Fruit fly (Drosophila melanogaster) whole organism, embryonic: ENCODE results near the gene CG43137.
A peak's percentile ranks its signal among the peaks of the same experiment; 100 is the strongest.

ENCODE experiments used
- BtbVII ChIP-seq: fragments of 200-800 bp; sonication (Bioruptor generic); optimal IDR thresholded peaks from 3 replicates; lab custom pipeline; 2017; ENCODE audit warnings: missing biosample characterization, mild to moderate bottlenecking, missing genetic modification characterization
- Bteb2 ChIP-seq: fragments of 200-800 bp; sonication (Bioruptor generic); optimal IDR thresholded peaks from 2 replicates; lab custom pipeline; 2016; ENCODE audit warnings: missing biosample characterization, missing genetic modification characterization
- C15 ChIP-seq: fragments of 200-800 bp; sonication (Bioruptor generic); IDR thresholded peaks from 3 replicates; pipeline ENCODE4 v1.3.6; 2022; ENCODE audit warnings: missing biosample characterization, missing genetic modification characterization
- CG10147 ChIP-seq: fragments of 200-800 bp; sonication (Bioruptor generic); optimal IDR thresholded peaks from 2 replicates; lab custom pipeline; 2019; ENCODE audit warnings: missing biosample characterization, mild to moderate bottlenecking, missing genetic modification characterization, moderate library complexity
- CG10274 ChIP-seq: fragments of 200-800 bp; sonication (Bioruptor generic); optimal IDR thresholded peaks from 3 replicates; lab custom pipeline; 2017; ENCODE audit warnings: missing biosample characterization, mild to moderate bottlenecking, missing genetic modification characterization
- CG10565 ChIP-seq: fragments of 200-800 bp; sonication (Bioruptor generic); optimal IDR thresholded peaks from 3 replicates; lab custom pipeline; 2016; ENCODE audit warnings: missing biosample characterization, mild to moderate bottlenecking, missing genetic modification characterization
- CG11695 ChIP-seq: fragments of 200-800 bp; sonication (Bioruptor generic); IDR thresholded peaks from 3 replicates; pipeline ENCODE4 v1.3.6; 2022; ENCODE audit warnings: missing biosample characterization, missing genetic modification characterization
- CG12391 ChIP-seq: fragments of 200-800 bp; sonication (Bioruptor generic); optimal IDR thresholded peaks from 3 replicates; lab custom pipeline; 2018; ENCODE audit warnings: missing biosample characterization, mild to moderate bottlenecking, missing genetic modification characterization, moderate library complexity
- CG12659 ChIP-seq: fragments of 200-800 bp; sonication (Bioruptor generic); optimal IDR thresholded peaks from 3 replicates; lab custom pipeline; 2017; ENCODE audit warnings: mild to moderate bottlenecking, missing biosample characterization, missing genetic modification reagents, missing genetic modification characterization
- CG13624 ChIP-seq: fragments of 200-800 bp; sonication (Bioruptor generic); optimal IDR thresholded peaks from 2 replicates; lab custom pipeline; 2016; ENCODE audit warnings: missing biosample characterization, missing genetic modification characterization
- CG14050 ChIP-seq: fragments of 200-800 bp; sonication (Bioruptor generic); IDR thresholded peaks from 3 replicates; pipeline ENCODE4 v1.3.6; 2022; ENCODE audit warnings: missing biosample characterization, missing genetic modification characterization
- CG15269 ChIP-seq: fragments of 200-800 bp; sonication (Bioruptor generic); optimal IDR thresholded peaks from 2 replicates; lab custom pipeline; 2018; ENCODE audit warnings: missing biosample characterization, mild to moderate bottlenecking, missing genetic modification characterization, moderate library complexity
- CG15479 ChIP-seq: fragments of 200-800 bp; sonication (Bioruptor generic); optimal IDR thresholded peaks from 3 replicates; lab custom pipeline; 2019; ENCODE audit warnings: missing biosample characterization, mild to moderate bottlenecking, missing genetic modification characterization, moderate library complexity
- CG15514 ChIP-seq: fragments of 200-800 bp; sonication (Bioruptor generic); optimal IDR thresholded peaks from 3 replicates; lab custom pipeline; 2017; ENCODE audit warnings: missing biosample characterization, missing genetic modification characterization, mild to moderate bottlenecking, moderate library complexity, missing genetic modification reagents
- CG17186 ChIP-seq: fragments of 200-800 bp; sonication (Bioruptor generic); optimal IDR thresholded peaks from 3 replicates; lab custom pipeline; 2017; ENCODE audit warnings: missing biosample characterization, missing genetic modification reagents, missing genetic modification characterization
- CG18764 ChIP-seq: fragments of 200-800 bp; sonication (Bioruptor generic); optimal IDR thresholded peaks from 3 replicates; lab custom pipeline; 2016; ENCODE audit warnings: missing biosample characterization, missing genetic modification characterization
- CG30020 ChIP-seq: fragments of 200-800 bp; optimal IDR thresholded peaks from 2 replicates; lab custom pipeline; 2019; ENCODE audit warnings: missing biosample characterization, mild to moderate bottlenecking, missing genetic modification characterization, moderate library complexity
- CG31224 ChIP-seq: fragments of 200-800 bp; sonication (Bioruptor generic); IDR thresholded peaks from 2 replicates; pipeline ENCODE4 v1.3.6; 2022; ENCODE audit warnings: missing biosample characterization, missing genetic modification characterization
- CG31441 ChIP-seq: fragments of 200-800 bp; sonication (Bioruptor generic); IDR thresholded peaks from 2 replicates; pipeline ENCODE4 v1.3.6; 2022; ENCODE audit warnings: missing biosample characterization, missing genetic modification characterization
- CG3726 ChIP-seq: fragments of 200-800 bp; sonication (Bioruptor generic); IDR thresholded peaks from 3 replicates; pipeline ENCODE4, ENCODE4 v1.3.6; 2022; ENCODE audit warnings: missing biosample characterization, missing genetic modification characterization
- CG6813 ChIP-seq: fragments of 200-800 bp; sonication (Bioruptor generic); optimal IDR thresholded peaks from 2 replicates; lab custom pipeline; 2017; ENCODE audit warnings: missing biosample characterization, missing genetic modification characterization, mild to moderate bottlenecking, moderate library complexity, missing genetic modification reagents
- CG6854 ChIP-seq: fragments of 200-800 bp; sonication (Bioruptor generic); optimal IDR thresholded peaks from 3 replicates; lab custom pipeline; 2017; ENCODE audit warnings: missing biosample characterization, mild to moderate bottlenecking, missing genetic modification characterization
- CkIIα-i1 ChIP-seq: fragments of 200-800 bp; sonication (Bioruptor generic); IDR thresholded peaks from 2 replicates; pipeline ENCODE4 v1.3.6; 2022; ENCODE audit warnings: missing biosample characterization, missing genetic modification characterization
- Dbx ChIP-seq: fragments of 200-800 bp; sonication (Bioruptor generic); IDR thresholded peaks from 3 replicates; pipeline ENCODE4 v1.3.6; 2022; ENCODE audit warnings: missing biosample characterization, missing genetic modification characterization
- Dip3 ChIP-seq: fragments of 200-800 bp; sonication (Bioruptor generic); optimal IDR thresholded peaks from 3 replicates; lab custom pipeline; 2016; ENCODE audit warnings: missing biosample characterization, missing genetic modification characterization
- E2f2 ChIP-seq: fragments of 200-800 bp; sonication (Bioruptor generic); IDR thresholded peaks from 2 replicates; pipeline ENCODE4 v1.3.6; 2022; ENCODE audit warnings: missing biosample characterization, missing genetic modification characterization
- Ets97D ChIP-seq: fragments of 200-800 bp; sonication (Bioruptor generic); optimal IDR thresholded peaks from 3 replicates; lab custom pipeline; 2016; ENCODE audit warnings: missing biosample characterization, missing genetic modification characterization
- Hmx ChIP-seq: fragments of 200-800 bp; sonication (Bioruptor generic); optimal IDR thresholded peaks from 2 replicates; lab custom pipeline; 2016; ENCODE audit warnings: missing biosample characterization, missing genetic modification characterization
- Mad ChIP-seq: fragments of 200-800 bp; sonication (Bioruptor generic); optimal IDR thresholded peaks from 2 replicates; lab custom pipeline; 2016; ENCODE audit warnings: missing biosample characterization, missing genetic modification characterization
- Myb ChIP-seq: fragments of 200-800 bp; sonication (Bioruptor generic); optimal IDR thresholded peaks from 2 replicates; lab custom pipeline; 2016; ENCODE audit warnings: missing biosample characterization, missing genetic modification characterization
- Optix ChIP-seq: fragments of 200-800 bp; sonication (Bioruptor generic); IDR thresholded peaks from 3 replicates; pipeline ENCODE4 v1.3.6; 2022; ENCODE audit warnings: missing biosample characterization, missing genetic modification characterization
- YL-1 ChIP-seq: fragments of 200-800 bp; sonication (Bioruptor generic); optimal IDR thresholded peaks from 3 replicates; lab custom pipeline; 2017; ENCODE audit warnings: missing biosample characterization, mild to moderate bottlenecking, missing genetic modification characterization
- ap ChIP-seq: fragments of 200-800 bp; sonication (Bioruptor generic); IDR thresholded peaks from 2 replicates; pipeline ENCODE4 v1.3.6; 2022; ENCODE audit warnings: missing biosample characterization, missing genetic modification characterization
- ase ChIP-seq: fragments of 200-800 bp; sonication (Bioruptor generic); IDR thresholded peaks from 3 replicates; pipeline ENCODE4 v1.3.6; 2022; ENCODE audit warnings: missing biosample characterization, missing genetic modification characterization
- bigmax ChIP-seq: fragments of 200-800 bp; sonication (Bioruptor generic); optimal IDR thresholded peaks from 2 replicates; lab custom pipeline; 2018; ENCODE audit warnings: missing biosample characterization, mild to moderate bottlenecking, missing genetic modification characterization
- bowl ChIP-seq: fragments of 200-800 bp; sonication (Bioruptor generic); IDR thresholded peaks from 2 replicates; pipeline ENCODE4 v1.3.6; 2022; ENCODE audit warnings: missing biosample characterization, missing genetic modification characterization
- cad ChIP-seq: fragments of >200 bp; optimal IDR thresholded peaks from 2 replicates; lab custom pipeline; 2017; ENCODE audit warnings: missing biosample characterization, missing genetic modification characterization
- cato ChIP-seq: fragments of 200-800 bp; sonication (Bioruptor generic); optimal IDR thresholded peaks from 2 replicates; lab custom pipeline; 2016; ENCODE audit warnings: missing biosample characterization, missing genetic modification characterization, borderline replicate concordance
- ci ChIP-seq: fragments of 200-800 bp; sonication (Bioruptor generic); IDR thresholded peaks from 3 replicates; pipeline ENCODE4 v1.3.6; 2022; ENCODE audit warnings: missing biosample characterization, missing genetic modification characterization
- esg ChIP-seq: fragments of 200-800 bp; sonication (Bioruptor generic); conservative IDR thresholded peaks from 2 replicates; pipeline ENCODE4 v1.3.6; 2022; ENCODE audit warnings: missing biosample characterization, missing genetic modification characterization
- gsb-n ChIP-seq: fragments of 200-800 bp; sonication (Bioruptor generic); optimal IDR thresholded peaks from 3 replicates; lab custom pipeline; 2018; ENCODE audit warnings: missing biosample characterization, mild to moderate bottlenecking, missing genetic modification characterization
- ham ChIP-seq: fragments of 200-800 bp; sonication (Bioruptor generic); IDR thresholded peaks from 2 replicates; pipeline ENCODE4 v1.3.6; 2022; ENCODE audit warnings: missing biosample characterization, missing genetic modification characterization
- nerfin-1 ChIP-seq: fragments of 200-800 bp; sonication (Bioruptor generic); optimal IDR thresholded peaks from 3 replicates; lab custom pipeline; 2019; ENCODE audit warnings: missing biosample characterization, mild to moderate bottlenecking, missing genetic modification characterization, moderate library complexity
- org-1 ChIP-seq: fragments of 200-800 bp; sonication (Bioruptor generic); optimal IDR thresholded peaks from 2 replicates; lab custom pipeline; 2017; ENCODE audit warnings: missing biosample characterization, missing genetic modification characterization
- pan ChIP-seq, 4 experiments: fragments of >200 bp in 3 of 4; fragments of 200-800 bp in 1 of 4; sonication (Bioruptor generic) in 1 of 4; optimal IDR thresholded peaks in 3 of 4; IDR thresholded peaks in 1 of 4; 2 replicates each; pipeline versions ENCODE4 v1.3.6 to Lab custom; 2017 to 2022; ENCODE audit warnings: missing biosample characterization in 2 of 4, missing genetic modification characterization in 2 of 4, mixed read lengths in 1 of 4
- schlank ChIP-seq: fragments of 200-800 bp; sonication (Bioruptor generic); optimal IDR thresholded peaks from 2 replicates; lab custom pipeline; 2018; ENCODE audit warnings: missing biosample characterization, mild to moderate bottlenecking, missing genetic modification characterization
- sob ChIP-seq: fragments of 200-800 bp; sonication (Bioruptor generic); IDR thresholded peaks from 2 replicates; pipeline ENCODE4 v1.3.6; 2022; ENCODE audit warnings: missing biosample characterization, missing genetic modification characterization
- trem ChIP-seq: fragments of 200-800 bp; optimal IDR thresholded peaks from 3 replicates; lab custom pipeline; 2019; ENCODE audit warnings: missing biosample characterization, mild to moderate bottlenecking, missing genetic modification characterization, moderate library complexity
- tup ChIP-seq: fragments of 200-800 bp; sonication (Bioruptor generic); optimal IDR thresholded peaks from 2 replicates; lab custom pipeline; 2016; ENCODE audit warnings: missing biosample characterization, mild to moderate bottlenecking, missing genetic modification characterization, moderate library complexity
- vnd ChIP-seq: fragments of 200-800 bp; sonication (Bioruptor generic); IDR thresholded peaks from 3 replicates; pipeline ENCODE4 v1.3.6; 2022; ENCODE audit warnings: missing biosample characterization, missing genetic modification characterization; ENCODE audit not compliant: partially characterized antibody
- zf30C ChIP-seq: fragments of 200-800 bp; sonication (Bioruptor generic); optimal IDR thresholded peaks from 3 replicates; lab custom pipeline; 2018; ENCODE audit warnings: missing biosample characterization, mild to moderate bottlenecking, missing genetic modification characterization
- zfh1 ChIP-seq: fragments of 200-800 bp; sonication (Bioruptor generic); IDR thresholded peaks from 3 replicates; pipeline ENCODE4 v1.3.6; 2022; ENCODE audit warnings: missing biosample characterization, missing genetic modification characterization

The CG43137 gene

dm6 chrX:5888933-5889332, 24.0 kb upstream of the CG43137 start (continued):
- TF ChIP-seq Hmx (GFP tag; lab: Kevin White, UChicago) (no peak), ci (GFP tag; lab: Robert Waterston, UW) (peak; percentile 70; the same call in 1 of the 3 replicates), C15 (GFP tag; lab: Robert Waterston, UW) (no peak), ham (GFP tag; lab: Robert Waterston, UW) (no peak), schlank (tag; lab: Kevin White, UChicago) (no peak), Optix (GFP tag; lab: Robert Waterston, UW) (peak; percentile 16; the same call in 1 of the 3 replicates), CG3726 (no peak), bowl (GFP tag; lab: Robert Waterston, UW) (no peak), Bteb2 (GFP tag; lab: Kevin White, UChicago) (no peak), CG11695 (no peak), BtbVII (GFP tag; lab: Kevin White, UChicago) (no peak), CG15479 (GFP tag; lab: Kevin White, UChicago) (no peak), CG10565 (no peak), sob (GFP tag; lab: Robert Waterston, UW) (no peak), org-1 (GFP tag; lab: Kevin White, UChicago) (no peak), Ets97D (GFP tag; lab: Kevin White, UChicago) (no peak), CG31224 (GFP tag; lab: Robert Waterston, UW) (no peak), pan (optimal IDR thresholded peaks at IDR 0.05; lab: Kevin White, UChicago) (no peak), pan (GFP tag; optimal IDR thresholded peaks at IDR 0.05 in 1 of 2, IDR thresholded peaks at IDR 0.05 in 1 of 2) (no peak), CkIIα-i1 (GFP tag; lab: Robert Waterston, UW) (no peak), CG31441 (GFP tag; lab: Robert Waterston, UW) (no peak; the same call in 1 of the 2 replicates), CG10274 (GFP tag; lab: Kevin White, UChicago) (no peak), ap (GFP tag; lab: Robert Waterston, UW) (no peak), Mad (GFP tag; lab: Kevin White, UChicago) (no peak), CG15514 (GFP tag; lab: Kevin White, UChicago) (no peak), CG30020 (tag; lab: Kevin White, UChicago) (no peak), Dbx (GFP tag; lab: Robert Waterston, UW) (no peak), CG17186 (no peak), CG6813 (GFP tag; lab: Kevin White, UChicago) (no peak), trem (tag; lab: Kevin White, UChicago) (no peak), zf30C (peak; percentile 93), CG13624 (no peak), vnd (no peak), tup (GFP tag; lab: Kevin White, UChicago) (no peak), CG18764 (GFP tag; lab: Kevin White, UChicago) (no peak), CG10147 (no peak), E2f2 (GFP tag; lab: Robert Waterston, UW) (no peak), zfh1 (peak; percentile 63; the same call in 1 of the 3 replicates), cato (GFP tag; lab: Kevin White, UChicago) (no peak), YL-1 (GFP tag; lab: Kevin White, UChicago) (no peak), gsb-n (tag; lab: Kevin White, UChicago) (peak; percentile 49), bigmax (no peak), CG6854 (no peak), CG15269 (tag; lab: Kevin White, UChicago) (peak; percentile 15), ase (GFP tag; lab: Robert Waterston, UW) (no peak), CG12659 (peak; percentile 12), Myb (no peak), cad (GFP tag; lab: Kevin White, UChicago) (no peak), nerfin-1 (tag; lab: Kevin White, UChicago) (peak; percentile 46), CG14050 (no peak), esg (GFP tag; lab: Robert Waterston, UW) (no peak), Dip3 (GFP tag; lab: Kevin White, UChicago) (no peak), CG12391 (tag; lab: Kevin White, UChicago) (peak; percentile 42)
